Worm (Caenorhabditis elegans) whole organism, L2 larva: ENCODE measurements around the gene F28C6.9.
A peak's percentile ranks its signal among the peaks of the same experiment; 100 is the strongest.

Experiments used
- C34F6.9 ChIP-seq: fragments of 150-350 bp; optimal IDR thresholded peaks from 2 replicates; lab custom pipeline; 2014; ENCODE audit warnings: missing biosample characterization, missing genetic modification characterization
- Y55F3AM.14 ChIP-seq: fragments of 200-800 bp; sonication (Bioruptor generic); optimal IDR thresholded peaks from 2 replicates; lab custom pipeline; 2018; ENCODE audit warnings: mild to moderate bottlenecking, missing genetic modification characterization, missing compliant biosample characterization
- ZK546.5 ChIP-seq: sonication (generic microtip); optimal IDR thresholded peaks from 2 replicates; lab custom pipeline; 2017; ENCODE audit warnings: missing biosample characterization, missing genetic modification characterization
- aly-2 ChIP-seq: fragments of 150-350 bp; optimal IDR thresholded peaks from 2 replicates; lab custom pipeline; 2014; ENCODE audit warnings: missing biosample characterization, missing genetic modification characterization
- ama-1 ChIP-seq: fragments of 150-350 bp; optimal IDR thresholded peaks from 2 replicates; lab custom pipeline; 2018; ENCODE audit warnings: inconsistent platforms
- blmp-1 ChIP-seq: sonication (generic microtip); optimal IDR thresholded peaks from 2 replicates; lab custom pipeline; 2017; ENCODE audit warnings: missing genetic modification characterization, mild to moderate bottlenecking, missing compliant biosample characterization, antibody characterized with exemption, moderate library complexity; ENCODE audit not compliant: insufficient read depth
- ceh-16 ChIP-seq: fragments of 150-350 bp; optimal IDR thresholded peaks from 2 replicates; lab custom pipeline; 2014; ENCODE audit warnings: missing biosample characterization, missing genetic modification characterization
- ceh-82 ChIP-seq: fragments of 150-350 bp; optimal IDR thresholded peaks from 2 replicates; lab custom pipeline; 2014; ENCODE audit warnings: missing biosample characterization, missing genetic modification characterization
- crh-2 ChIP-seq: sonication (generic microtip); optimal IDR thresholded peaks from 2 replicates; lab custom pipeline; 2017; ENCODE audit warnings: missing biosample characterization, missing genetic modification characterization
- dmd-4 ChIP-seq: sonication (generic microtip); optimal IDR thresholded peaks from 2 replicates; lab custom pipeline; 2017; ENCODE audit warnings: missing biosample characterization, missing genetic modification characterization
- egl-27 ChIP-seq: sonication (generic microtip); optimal IDR thresholded peaks from 3 replicates; lab custom pipeline; 2017; ENCODE audit warnings: missing biosample characterization, missing genetic modification reagents, missing genetic modification characterization
- elt-1 ChIP-seq: fragments of 150-350 bp; optimal IDR thresholded peaks from 2 replicates; lab custom pipeline; 2014; ENCODE audit warnings: missing biosample characterization, missing genetic modification characterization
- elt-3 ChIP-seq: sonication (generic microtip); optimal IDR thresholded peaks from 2 replicates; lab custom pipeline; 2017; ENCODE audit warnings: missing biosample characterization, missing genetic modification characterization
- fos-1 ChIP-seq: fragments of 150-350 bp; optimal IDR thresholded peaks from 2 replicates; lab custom pipeline; 2014; ENCODE audit warnings: missing biosample characterization, missing genetic modification characterization
- gmeb-1 ChIP-seq: fragments of 150-350 bp; optimal IDR thresholded peaks from 2 replicates; lab custom pipeline; 2014; ENCODE audit warnings: missing biosample characterization, missing genetic modification characterization
- lin-11 ChIP-seq: fragments of 150-350 bp; sonication (generic microtip); optimal IDR thresholded peaks from 2 replicates; lab custom pipeline; 2014; ENCODE audit warnings: missing biosample characterization, missing genetic modification characterization, inconsistent platforms, mixed read lengths
- lin-13 ChIP-seq: fragments of 150-350 bp; optimal IDR thresholded peaks from 2 replicates; lab custom pipeline; 2014; ENCODE audit warnings: missing biosample characterization, missing genetic modification reagents, missing genetic modification characterization
- lin-39 ChIP-seq: fragments of 150-350 bp; optimal IDR thresholded peaks from 2 replicates; lab custom pipeline; 2014; ENCODE audit warnings: missing biosample characterization, missing genetic modification reagents, missing genetic modification characterization
- lsy-2 ChIP-seq, 2 experiments: fragments of 150-350 bp in 1 of 2; sonication (generic microtip) in 1 of 2; optimal IDR thresholded peaks; 2 replicates each; lab custom pipeline; 2014 to 2017; ENCODE audit warnings: missing biosample characterization in 2 of 2, missing genetic modification characterization in 2 of 2
- mab-5 ChIP-seq: fragments of 150-350 bp; optimal IDR thresholded peaks from 2 replicates; lab custom pipeline; 2014; ENCODE audit warnings: missing biosample characterization, missing genetic modification characterization
- mdl-1 ChIP-seq, 2 experiments: fragments of 150-350 bp in 1 of 2; sonication (generic microtip) in 1 of 2; optimal IDR thresholded peaks; 2 replicates each; lab custom pipeline; 2017; ENCODE audit warnings: missing biosample characterization in 2 of 2, missing genetic modification characterization in 2 of 2
- nhr-11 ChIP-seq: fragments of 150-350 bp; optimal IDR thresholded peaks from 2 replicates; lab custom pipeline; 2014; ENCODE audit warnings: missing biosample characterization, missing genetic modification characterization
- nhr-12 ChIP-seq: fragments of 150-350 bp; optimal IDR thresholded peaks from 2 replicates; lab custom pipeline; 2014; ENCODE audit warnings: missing biosample characterization, missing genetic modification characterization
- nhr-129 ChIP-seq: fragments of 150-350 bp; optimal IDR thresholded peaks from 2 replicates; lab custom pipeline; 2014; ENCODE audit warnings: missing biosample characterization, missing genetic modification characterization
- nhr-21 ChIP-seq: fragments of 150-350 bp; optimal IDR thresholded peaks from 2 replicates; lab custom pipeline; 2014; ENCODE audit warnings: missing biosample characterization, missing genetic modification characterization
- nhr-23 ChIP-seq: fragments of 150-350 bp; optimal IDR thresholded peaks from 2 replicates; lab custom pipeline; 2014; ENCODE audit warnings: missing biosample characterization, missing genetic modification reagents, missing genetic modification characterization
- nhr-237 ChIP-seq: fragments of 150-350 bp; optimal IDR thresholded peaks from 2 replicates; lab custom pipeline; 2014; ENCODE audit warnings: missing biosample characterization, missing genetic modification characterization
- nhr-25 ChIP-seq: fragments of 150-350 bp; sonication (generic microtip); optimal IDR thresholded peaks from 3 replicates; lab custom pipeline; 2014; ENCODE audit warnings: missing biosample characterization, missing genetic modification characterization
- nhr-6 ChIP-seq: fragments of 150-350 bp; optimal IDR thresholded peaks from 2 replicates; lab custom pipeline; 2014; ENCODE audit warnings: missing biosample characterization, missing genetic modification characterization
- nhr-77 ChIP-seq: fragments of 150-350 bp; optimal IDR thresholded peaks from 2 replicates; lab custom pipeline; 2014; ENCODE audit warnings: missing biosample characterization, missing genetic modification characterization
- sem-4 ChIP-seq: fragments of 150-350 bp; optimal IDR thresholded peaks from 2 replicates; lab custom pipeline; 2014; ENCODE audit warnings: missing biosample characterization, missing genetic modification reagents, missing genetic modification characterization
- skn-1 ChIP-seq: sonication (generic microtip); optimal IDR thresholded peaks from 2 replicates; lab custom pipeline; 2017; ENCODE audit warnings: missing biosample characterization, missing genetic modification characterization
- sma-3 ChIP-seq: sonication (generic microtip); optimal IDR thresholded peaks from 2 replicates; lab custom pipeline; 2016; ENCODE audit warnings: missing genetic modification reagents, missing genetic modification characterization, missing compliant biosample characterization
- sma-9 ChIP-seq, 2 experiments: fragments of 150-350 bp in 1 of 2; sonication (generic microtip) in 1 of 2; optimal IDR thresholded peaks; 2 replicates each; lab custom pipeline; 2014 to 2016; ENCODE audit warnings: missing genetic modification characterization in 2 of 2, mild to moderate bottlenecking in 1 of 2, missing biosample characterization in 1 of 2, missing compliant biosample characterization in 1 of 2, missing genetic modification reagents in 1 of 2, moderate library complexity in 1 of 2
- snpc-4 ChIP-seq: fragments of 150-350 bp; optimal IDR thresholded peaks from 2 replicates; lab custom pipeline; 2014; ENCODE audit warnings: missing biosample characterization, missing genetic modification characterization
- unc-39 ChIP-seq: fragments of 150-350 bp; optimal IDR thresholded peaks from 2 replicates; lab custom pipeline; 2014; ENCODE audit warnings: missing biosample characterization, missing genetic modification characterization
- unc-55 ChIP-seq: fragments of 150-350 bp; sonication (generic microtip); optimal IDR thresholded peaks from 3 replicates; lab custom pipeline; 2014; ENCODE audit warnings: missing biosample characterization, missing genetic modification reagents, missing genetic modification characterization
- unc-62 ChIP-seq: fragments of 150-350 bp; optimal IDR thresholded peaks from 2 replicates; lab custom pipeline; 2014; ENCODE audit warnings: missing biosample characterization, missing genetic modification reagents, missing genetic modification characterization
- zag-1 ChIP-seq: fragments of 150-350 bp; optimal IDR thresholded peaks from 2 replicates; lab custom pipeline; 2014; ENCODE audit warnings: missing biosample characterization, missing genetic modification characterization
- ztf-1 ChIP-seq: fragments of 200-800 bp; sonication (Bioruptor generic); conservative IDR thresholded peaks from 2 replicates; pipeline ENCODE4 v1.3.6; 2022; ENCODE audit warnings: missing genetic modification characterization, missing compliant biosample characterization
- ztf-11 ChIP-seq: sonication (generic microtip); optimal IDR thresholded peaks from 2 replicates; lab custom pipeline; 2017; ENCODE audit warnings: missing biosample characterization, missing genetic modification characterization
- ztf-4 ChIP-seq: fragments of 150-350 bp; optimal IDR thresholded peaks from 2 replicates; lab custom pipeline; 2014; ENCODE audit warnings: missing biosample characterization, missing genetic modification characterization

F28C6.9 gene

DNA sequence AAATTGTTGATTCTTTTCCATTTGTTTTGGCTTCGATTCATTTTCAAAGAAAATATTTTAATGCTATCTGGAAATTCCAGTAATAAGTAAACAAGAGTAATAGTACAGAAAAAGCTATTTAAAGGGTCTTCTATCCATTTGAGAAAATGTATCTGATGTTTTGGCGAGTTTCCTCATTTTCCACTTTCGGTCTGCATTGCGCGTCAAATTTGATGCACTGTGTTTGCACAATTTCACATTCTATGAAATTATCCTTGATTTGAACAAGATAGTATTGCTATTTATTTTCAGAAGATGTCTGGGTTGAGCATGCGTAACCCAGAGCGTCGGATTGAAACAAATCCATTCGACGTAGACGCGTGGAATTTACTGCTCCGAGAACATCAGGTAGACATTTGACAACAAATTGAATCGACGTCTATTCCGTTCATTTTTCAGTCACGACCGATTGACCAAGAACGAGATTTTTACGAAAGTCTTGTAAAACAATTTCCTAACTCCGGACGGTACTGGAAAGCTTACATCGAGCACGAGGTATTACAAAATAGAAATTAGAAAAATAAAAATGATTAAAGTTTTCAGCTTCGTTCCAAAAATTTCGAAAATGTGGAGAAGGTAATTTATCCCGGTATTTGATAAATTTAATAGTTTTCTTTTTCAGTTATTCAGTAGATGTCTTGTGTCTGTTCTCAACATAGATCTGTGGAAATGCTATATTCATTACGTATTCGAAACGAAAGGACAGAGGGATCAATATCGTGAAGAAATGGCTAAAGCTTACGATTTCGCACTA lies 6.2 kb downstream of the F28C6.9 start, which contains the start of gene suf-1:
suf-1 (plus strand) TSS at position 280 of the 793 bp plus-strand sequence.
- no peak for TF ChIP-seq unc-39
- TF ChIP-seq gmeb-1 (tag; lab: Kevin White, UChicago): no peak
- no peak for TF ChIP-seq elt-1 (tag; lab: Kevin White, UChicago)
- no peak for TF ChIP-seq skn-1 (tag; lab: Kevin White, UChicago)
- peak; percentile 35 for TF ChIP-seq sem-4
- TF ChIP-seq ceh-16 (tag; lab: Kevin White, UChicago): no peak
- TF ChIP-seq fos-1 (tag; lab: Kevin White, UChicago): peak; percentile 9
- TF ChIP-seq lsy-2 (tag; optimal IDR thresholded peaks at IDR 0.05; lab: Kevin White, UChicago): peak in 1 of 2 experiments; percentile 58
- no peak for TF ChIP-seq nhr-25 (tag; lab: Kevin White, UChicago)
- peak; percentile 33 for TF ChIP-seq lin-13 (GFP tag; lab: Kevin White, UChicago)
- no peak for TF ChIP-seq ama-1 (lab: Kevin White, UChicago)
- no peak for TF ChIP-seq mdl-1 (tag; optimal IDR thresholded peaks at IDR 0.05; lab: Kevin White, UChicago)
- TF ChIP-seq ZK546.5 (tag; lab: Kevin White, UChicago): no peak
- peak; percentile 35 for TF ChIP-seq nhr-21
- no peak for TF ChIP-seq nhr-11 (tag; lab: Kevin White, UChicago)
- peak; percentile 36 for TF ChIP-seq crh-2 (tag; lab: Kevin White, UChicago)
- no peak for TF ChIP-seq mab-5
- TF ChIP-seq sma-9 (GFP tag; optimal IDR thresholded peaks at IDR 0.05; lab: Kevin White, UChicago): peak; percentile 8
- TF ChIP-seq sma-9 (tag; optimal IDR thresholded peaks at IDR 0.05; lab: Kevin White, UChicago): no peak
- TF ChIP-seq nhr-129: peak; percentile 14
- TF ChIP-seq zag-1 (tag; lab: Kevin White, UChicago): no peak
- TF ChIP-seq lin-39: no peak

DNA sequence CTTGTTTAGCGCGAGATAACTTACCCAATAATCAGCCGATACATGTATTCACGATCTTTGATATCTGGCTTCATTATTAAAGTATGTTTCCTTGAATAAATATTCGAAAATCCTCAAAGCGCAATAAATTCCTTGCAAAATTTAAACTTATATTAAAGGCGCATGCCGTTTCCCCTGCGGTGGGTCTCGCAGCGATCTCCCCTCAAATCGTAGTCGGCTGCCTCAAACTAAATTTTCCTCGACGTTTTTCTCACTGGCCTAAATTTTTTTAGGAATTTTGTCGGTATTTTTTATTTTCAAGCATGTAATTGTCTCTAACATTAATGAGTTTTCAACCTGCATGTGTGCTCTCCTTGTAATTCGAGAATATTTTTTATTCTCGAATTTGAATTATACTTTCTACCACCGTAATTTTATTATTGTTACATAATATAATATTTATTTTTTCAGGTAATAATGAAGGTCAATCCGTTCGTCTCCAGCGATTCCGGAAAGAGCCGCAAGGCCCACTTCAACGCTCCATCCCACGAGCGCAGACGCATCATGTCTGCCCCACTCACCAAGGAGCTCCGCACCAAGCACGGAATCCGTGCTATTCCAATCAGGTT lies 7.5 kb downstream of the F28C6.9 start, which contains the start of the genes cpf-1 and rpl-26:
cpf-1 (minus strand) TSS at position 104 of the 608 bp plus-strand sequence.
rpl-26 (plus strand) TSS at position 449 of the 608 bp plus-strand sequence.
- TF ChIP-seq fos-1 (tag; lab: Kevin White, UChicago) (peak; percentile 33), zag-1 (tag; lab: Kevin White, UChicago) (no peak), ceh-16 (tag; lab: Kevin White, UChicago) (no peak), mdl-1 (tag; optimal IDR thresholded peaks at IDR 0.05; lab: Kevin White, UChicago) (no peak), unc-62 (GFP tag; lab: Kevin White, UChicago) (no peak), nhr-237 (tag; lab: Kevin White, UChicago) (no peak), elt-1 (tag; lab: Kevin White, UChicago) (no peak), ztf-1 (GFP tag; lab: Robert Waterston, UW) (no peak), nhr-6 (tag; lab: Kevin White, UChicago) (no peak), nhr-12 (tag; lab: Kevin White, UChicago) (no peak), unc-55 (GFP tag; lab: Kevin White, UChicago) (peak; percentile 75), blmp-1 (tag; lab: Kevin White, UChicago) (no peak), lsy-2 (tag; optimal IDR thresholded peaks at IDR 0.05; lab: Kevin White, UChicago) (peak; percentile 22 to 89), ZK546.5 (tag; lab: Kevin White, UChicago) (no peak), crh-2 (tag; lab: Kevin White, UChicago) (peak; percentile 60), Y55F3AM.14 (GFP tag; lab: Kevin White, UChicago) (no peak), nhr-11 (tag; lab: Kevin White, UChicago) (no peak), elt-3 (no peak), nhr-21 (no peak), gmeb-1 (tag; lab: Kevin White, UChicago) (peak; percentile 71), skn-1 (tag; lab: Kevin White, UChicago) (no peak), ztf-11 (tag; lab: Kevin White, UChicago) (no peak), snpc-4 (peak; percentile 75), aly-2 (tag; lab: Kevin White, UChicago) (no peak), ztf-4 (no peak), mab-5 (no peak), sma-9 (GFP tag; optimal IDR thresholded peaks at IDR 0.05; lab: Kevin White, UChicago) (peak; percentile 24), sma-9 (tag; optimal IDR thresholded peaks at IDR 0.05; lab: Kevin White, UChicago) (no peak), lin-11 (tag; lab: Kevin White, UChicago) (no peak), nhr-129 (peak; percentile 47), dmd-4 (tag; lab: Kevin White, UChicago) (no peak), ama-1 (lab: Kevin White, UChicago) (no peak), lin-39 (no peak), C34F6.9 (peak; percentile 77), nhr-23 (no peak), sma-3 (GFP tag; lab: Kevin White, UChicago) (peak; percentile 4), egl-27 (tag; lab: Kevin White, UChicago) (no peak), ceh-82 (no peak), sem-4 (peak; percentile 49), nhr-77 (tag; lab: Kevin White, UChicago) (no peak)
